Worm (Caenorhabditis elegans): ENCODE measurements around the gene F16F9.4.

Gene F16F9.4

DNA sequence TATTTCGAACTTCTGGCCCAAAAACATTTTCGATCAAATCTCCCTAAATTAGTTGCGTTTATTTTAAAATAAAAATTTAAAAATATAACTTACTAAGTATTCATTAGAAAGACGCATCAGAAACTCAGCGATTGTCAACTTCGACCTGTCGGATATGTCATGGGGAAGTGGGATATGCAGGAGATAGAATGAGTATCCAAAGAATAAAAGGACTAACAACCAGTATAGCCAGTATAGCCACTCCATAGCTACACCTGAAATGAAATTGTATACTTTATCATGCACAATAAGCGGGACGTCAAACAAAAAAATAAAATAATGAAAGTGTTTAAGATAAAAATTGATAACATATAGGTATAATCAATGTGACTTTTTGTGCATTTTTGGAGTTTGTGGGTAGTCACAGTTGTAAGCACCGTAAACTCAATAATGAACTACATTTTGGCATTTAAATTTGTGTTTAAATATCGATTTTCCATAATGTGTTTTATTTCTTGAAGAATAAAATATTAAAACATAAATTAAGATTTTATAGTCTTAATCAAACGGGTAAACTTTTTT is at the start of gene F16F9.4:
Gene F16F9.4 (minus strand): TSS at position 276 of the 561 bp plus-strand sequence.
- TF ChIP-seq Y22D7AL.16 (tag; optimal IDR thresholded peaks at IDR 0.05) (no peak), ceh-30 (tag; optimal IDR thresholded peaks at IDR 0.05) (no peak), che-1 (tag; optimal IDR thresholded peaks at IDR 0.05) (no peak), C38D4.7 (GFP tag; optimal IDR thresholded peaks at IDR 0.05) (no peak), ceh-19 (GFP tag; optimal IDR thresholded peaks at IDR 0.05) (no peak), sox-2 (GFP tag; IDR thresholded peaks at IDR 0.05) (no peak), ceh-2 (tag; optimal IDR thresholded peaks at IDR 0.05) (no peak)

DNA sequence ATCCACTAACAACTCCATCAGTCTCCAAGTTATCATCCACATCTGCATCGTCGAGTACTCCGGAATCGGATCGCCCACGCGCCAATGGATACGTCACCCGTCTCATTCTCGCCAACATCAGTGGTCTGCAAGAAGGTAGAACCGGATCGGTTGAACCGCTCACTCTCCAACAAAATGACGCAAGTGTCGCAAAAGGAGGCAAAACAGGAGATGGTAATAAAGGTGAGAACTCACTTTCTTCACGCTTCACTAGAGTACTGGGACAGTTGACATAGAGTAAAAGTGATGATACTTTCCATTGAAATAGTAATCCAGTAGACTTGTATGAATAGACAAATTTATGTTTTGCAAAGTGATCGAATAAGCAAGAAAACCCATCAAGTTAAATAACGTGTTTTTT is 45.9 kb upstream of the F16F9.4 start:
- no peak for TF ChIP-seq dve-1 (tag; optimal IDR thresholded peaks at IDR 0.05)
- TF ChIP-seq unc-86 (tag; optimal IDR thresholded peaks at IDR 0.05): no peak
- no peak for TF ChIP-seq ahr-1 (tag; optimal IDR thresholded peaks at IDR 0.05)
- TF ChIP-seq hlh-15 (tag; optimal IDR thresholded peaks at IDR 0.05): no peak

ce11 chrX:8507576-8507975 is 44.4 kb upstream of the F16F9.4 start, which contains the start of gene H03E18.1:
H03E18.1 (plus strand) TSS chrX:8507876.
- TF ChIP-seq sox-4 (tag; optimal IDR thresholded peaks at IDR 0.05): no peak
- TF ChIP-seq K09A11.1 (tag; optimal IDR thresholded peaks at IDR 0.05; ENCODE audit: insufficient read depth): no peak
- TF ChIP-seq ceh-9 (tag; optimal IDR thresholded peaks at IDR 0.05): no peak
- TF ChIP-seq ceh-19 (GFP tag; optimal IDR thresholded peaks at IDR 0.05): no peak
- TF ChIP-seq tbx-7 (tag; optimal IDR thresholded peaks at IDR 0.05): no peak
- TF ChIP-seq eyg-1 (tag; optimal IDR thresholded peaks at IDR 0.05): no peak
- no peak for TF ChIP-seq ceh-31 (tag; optimal IDR thresholded peaks at IDR 0.05)
- no peak for TF ChIP-seq fax-1 (tag; optimal IDR thresholded peaks at IDR 0.05)
- TF ChIP-seq ceh-2 (tag; optimal IDR thresholded peaks at IDR 0.05): no peak
- no peak for TF ChIP-seq dve-1 (tag; optimal IDR thresholded peaks at IDR 0.05)
- no peak for TF ChIP-seq pax-1 (tag; optimal IDR thresholded peaks at IDR 0.05)
- no peak for TF ChIP-seq npax-4 (tag; optimal IDR thresholded peaks at IDR 0.05)
- TF ChIP-seq K02D7.2 (tag; optimal IDR thresholded peaks at IDR 0.05): no peak
- no peak for TF ChIP-seq ahr-1 (tag; optimal IDR thresholded peaks at IDR 0.05)
- TF ChIP-seq odd-2 (tag; optimal IDR thresholded peaks at IDR 0.05): no peak
- TF ChIP-seq hlh-13 (GFP tag; optimal IDR thresholded peaks at IDR 0.05): no peak
- TF ChIP-seq hlh-15 (tag; optimal IDR thresholded peaks at IDR 0.05): no peak
- TF ChIP-seq nhr-232 (tag; optimal IDR thresholded peaks at IDR 0.05): no peak
- TF ChIP-seq ceh-24 (tag; optimal IDR thresholded peaks at IDR 0.05): no peak
- TF ChIP-seq che-1 (tag; optimal IDR thresholded peaks at IDR 0.05): no peak

ce11 chrX:8507053-8507452 is 43.9 kb upstream of the F16F9.4 start:
- no peak for TF ChIP-seq ceh-34 (tag; optimal IDR thresholded peaks at IDR 0.05)

ce11 chrX:8504207-8504606 is 41.0 kb upstream of the F16F9.4 start:
- TF ChIP-seq mec-3 (tag; optimal IDR thresholded peaks at IDR 0.05; ENCODE audit: borderline replicate concordance) (no peak), madf-2 (tag; optimal IDR thresholded peaks at IDR 0.05) (no peak), lim-6 (tag; optimal IDR thresholded peaks at IDR 0.05) (no peak), ceh-45 (GFP tag; IDR thresholded peaks at IDR 0.05) (no peak), K02D7.2 (tag; optimal IDR thresholded peaks at IDR 0.05) (no peak), ceh-31 (tag; optimal IDR thresholded peaks at IDR 0.05) (no peak), ceh-24 (tag; optimal IDR thresholded peaks at IDR 0.05) (no peak), unc-42 (tag; optimal IDR thresholded peaks at IDR 0.05) (no peak), ceh-48 (tag; optimal IDR thresholded peaks at IDR 0.05) (no peak), gmeb-2 (tag; optimal IDR thresholded peaks at IDR 0.05) (no peak)

ce11 chrX:8500922-8501321 is 37.8 kb upstream of the F16F9.4 start, which contains the start of gene grd-4:
grd-4 (plus strand) TSS chrX:8501222.
- no peak for TF ChIP-seq C08G9.2 (tag; optimal IDR thresholded peaks at IDR 0.05)
- no peak for TF ChIP-seq pha-2 (tag; optimal IDR thresholded peaks at IDR 0.05)
- no peak for TF ChIP-seq ets-4 (tag; optimal IDR thresholded peaks at IDR 0.05)
- TF ChIP-seq eyg-1 (tag; optimal IDR thresholded peaks at IDR 0.05): no peak
- TF ChIP-seq ceh-45 (GFP tag; IDR thresholded peaks at IDR 0.05): no peak
- no peak for TF ChIP-seq tbx-2 (tag; optimal IDR thresholded peaks at IDR 0.05)
- no peak for TF ChIP-seq gmeb-2 (tag; optimal IDR thresholded peaks at IDR 0.05)
- TF ChIP-seq unc-86 (tag; optimal IDR thresholded peaks at IDR 0.05): no peak
- TF ChIP-seq ceh-24 (tag; optimal IDR thresholded peaks at IDR 0.05): no peak
